Worm (Caenorhabditis elegans): ENCODE results near the gene lin-37.

Gene lin-37

DNA sequence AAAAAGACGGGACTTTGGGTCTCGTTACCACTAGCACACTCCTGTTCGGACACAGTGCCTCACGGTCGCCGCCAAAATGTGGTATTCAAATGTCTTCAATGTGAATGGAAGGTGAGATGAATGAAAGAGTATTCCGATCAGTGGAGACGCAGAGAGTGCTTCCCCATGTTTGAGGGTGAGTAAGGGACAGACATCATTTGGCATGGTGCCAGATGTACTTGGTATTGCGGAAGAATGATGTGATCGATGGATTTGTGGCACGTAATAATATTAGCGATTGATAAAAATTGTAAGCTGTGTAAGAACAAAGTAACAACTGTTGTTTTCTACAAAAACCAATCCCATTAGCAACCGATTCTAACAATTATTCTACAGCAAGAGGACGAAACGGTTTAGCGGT is 40.3 kb downstream of the lin-37 start:
- TF ChIP-seq lin-14 (GFP tag; optimal IDR thresholded peaks at IDR 0.05) = peak; percentile 16
- TF ChIP-seq pqm-1 (tag; optimal IDR thresholded peaks at IDR 0.05) = no peak
- no peak for TF ChIP-seq efl-1 (optimal IDR thresholded peaks at IDR 0.05)
- peak in 1 of 2 experiments; percentile 55 for TF ChIP-seq efl-1 (GFP tag; optimal IDR thresholded peaks at IDR 0.05 in 1 of 2)
- TF ChIP-seq irx-1 (tag; optimal IDR thresholded peaks at IDR 0.05) = no peak
- TF ChIP-seq grh-1 (GFP tag; IDR thresholded peaks at IDR 0.05) = 0 out of 2 replicates have a peak, but pooled peaks have one; percentile 13
- no peak for TF ChIP-seq C34B4.2 (tag; optimal IDR thresholded peaks at IDR 0.05)
- peak; percentile 15 for TF ChIP-seq snu-23 (GFP tag; optimal IDR thresholded peaks at IDR 0.05)
- peak; percentile 12 for TF ChIP-seq mep-1 (tag; optimal IDR thresholded peaks at IDR 0.05)
- TF ChIP-seq lin-35 (GFP tag; optimal IDR thresholded peaks at IDR 0.05) = peak in 1 of 2 experiments; percentile 2
- TF ChIP-seq blmp-1 (tag; optimal IDR thresholded peaks at IDR 0.05) = peak; percentile 26

DNA sequence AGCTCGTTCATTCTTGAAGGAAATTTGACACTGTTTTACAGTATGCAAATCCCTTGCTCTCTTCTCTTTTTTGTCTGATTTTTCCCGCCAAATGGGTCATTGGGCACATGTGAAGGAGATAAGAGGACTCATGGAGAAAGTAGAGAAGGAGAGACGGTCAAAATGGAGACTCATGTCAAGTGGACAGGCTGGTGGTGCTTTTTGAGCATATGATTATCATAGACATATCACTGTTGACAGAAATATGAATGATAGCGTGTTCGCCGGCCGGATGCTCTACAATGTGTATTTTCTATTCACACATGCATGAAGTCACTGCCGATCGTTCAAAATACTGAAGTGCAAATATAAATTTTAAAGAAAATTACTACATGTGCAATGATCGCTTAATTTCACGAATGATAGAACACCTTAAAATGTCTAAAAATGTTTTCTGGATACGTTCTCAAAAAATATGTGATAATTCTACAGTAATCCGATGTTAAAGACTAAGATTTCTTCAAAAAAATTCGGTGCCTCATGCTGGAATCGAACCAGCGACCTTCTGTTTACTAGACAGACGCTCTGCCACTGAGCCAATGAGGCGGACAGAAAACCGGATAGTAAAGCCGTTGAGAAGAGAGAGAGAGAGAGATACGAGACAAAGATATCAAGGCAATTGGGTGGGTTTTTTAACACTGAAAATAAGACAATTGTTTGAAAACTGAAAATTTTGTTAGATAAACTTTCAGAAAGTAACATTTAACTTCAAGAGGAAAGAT is 42.1 kb downstream of the lin-37 start:
- TF ChIP-seq hlh-17 (GFP tag; optimal IDR thresholded peaks at IDR 0.05; ENCODE audit: borderline replicate concordance) = no peak
- TF ChIP-seq snu-23 (GFP tag; optimal IDR thresholded peaks at IDR 0.05) = peak; percentile 65
- TF ChIP-seq lin-35 (GFP tag; optimal IDR thresholded peaks at IDR 0.05) = peak; percentile 30 to 57
- no peak for TF ChIP-seq lin-39 (tag; optimal IDR thresholded peaks at IDR 0.05)
- TF ChIP-seq alr-1 (tag; optimal IDR thresholded peaks at IDR 0.05; ENCODE audit: borderline replicate concordance) = no peak
- TF ChIP-seq xbp-1 (tag; optimal IDR thresholded peaks at IDR 0.05) = peak; percentile 16
- no peak for TF ChIP-seq nhr-76 (tag; optimal IDR thresholded peaks at IDR 0.05)
- TF ChIP-seq hpl-2 (GFP tag; optimal IDR thresholded peaks at IDR 0.05) = no peak
- peak; percentile 49 for TF ChIP-seq rnt-1 (tag; optimal IDR thresholded peaks at IDR 0.05)
- no peak for TF ChIP-seq isw-1 (GFP tag; IDR thresholded peaks at IDR 0.05)
- TF ChIP-seq C16A3.4 (tag; optimal IDR thresholded peaks at IDR 0.05) = peak; percentile 45
- TF ChIP-seq unc-130 (tag; optimal IDR thresholded peaks at IDR 0.05) = no peak
- no peak for TF ChIP-seq sup-37 (GFP tag; optimal IDR thresholded peaks at IDR 0.05)
- TF ChIP-seq nhr-85 (tag) = no peak
- TF ChIP-seq fkh-10 (GFP tag; optimal IDR thresholded peaks at IDR 0.05) = no peak
- peak; percentile 53 for TF ChIP-seq nhr-47 (tag; optimal IDR thresholded peaks at IDR 0.05)
- TF ChIP-seq nhr-20 (tag; optimal IDR thresholded peaks at IDR 0.05) = peak; percentile 33
- TF ChIP-seq snpc-4 (tag; optimal IDR thresholded peaks at IDR 0.05) = peak; percentile 85
- no peak for TF ChIP-seq ets-5 (GFP tag; IDR thresholded peaks at IDR 0.05)
- TF ChIP-seq elt-3 (tag; optimal IDR thresholded peaks at IDR 0.05) = peak in 1 of 6 experiments; percentile 1
- TF ChIP-seq ztf-11 (tag; optimal IDR thresholded peaks at IDR 0.05) = no peak
- TF ChIP-seq mef-2 (tag; optimal IDR thresholded peaks at IDR 0.05) = no peak
- no peak for TF ChIP-seq zip-4 (GFP tag; optimal IDR thresholded peaks at IDR 0.05)
- no peak for TF ChIP-seq unc-62 (GFP tag; optimal IDR thresholded peaks at IDR 0.05)
- TF ChIP-seq irx-1 (tag; optimal IDR thresholded peaks at IDR 0.05) = no peak
- TF ChIP-seq fkh-8 (tag; optimal IDR thresholded peaks at IDR 0.05) = peak; percentile 51
- TF ChIP-seq unc-30 (tag; optimal IDR thresholded peaks at IDR 0.05) = no peak
- TF ChIP-seq F16B12.6 (tag; optimal IDR thresholded peaks at IDR 0.05) = no peak
- TF ChIP-seq sptf-1 (tag; optimal IDR thresholded peaks at IDR 0.05) = no peak
- peak; percentile 66 for TF ChIP-seq dsc-1 (tag; optimal IDR thresholded peaks at IDR 0.05)
- TF ChIP-seq grh-1 (GFP tag; IDR thresholded peaks at IDR 0.05) = no peak
- TF ChIP-seq egl-13 (tag; optimal IDR thresholded peaks at IDR 0.05) = no peak
- TF ChIP-seq lin-14 (GFP tag; optimal IDR thresholded peaks at IDR 0.05) = peak; percentile 15
- TF ChIP-seq skn-1 (tag; optimal IDR thresholded peaks at IDR 0.05) = peak; percentile 15
- peak; percentile 31 for TF ChIP-seq nhr-90 (tag; optimal IDR thresholded peaks at IDR 0.05; ENCODE audit: poor library complexity)
- no peak for TF ChIP-seq aly-2 (tag; optimal IDR thresholded peaks at IDR 0.05)
- no peak for TF ChIP-seq aha-1 (tag; optimal IDR thresholded peaks at IDR 0.05)
- peak; percentile 3 to 21 (median 5) for TF ChIP-seq ceh-82 (tag; optimal IDR thresholded peaks at IDR 0.05)
- TF ChIP-seq egl-27 (tag; optimal IDR thresholded peaks at IDR 0.05) = no peak
- TF ChIP-seq lsy-2 (tag; optimal IDR thresholded peaks at IDR 0.05) = peak; percentile 60 to 63
- TF ChIP-seq fkh-4 (tag; optimal IDR thresholded peaks at IDR 0.05; ENCODE audit: borderline replicate concordance) = peak; percentile 4
- TF ChIP-seq blmp-1 (tag; optimal IDR thresholded peaks at IDR 0.05) = no peak
- TF ChIP-seq lin-15B (tag; optimal IDR thresholded peaks at IDR 0.05) = no peak
- no peak for TF ChIP-seq ces-1 (GFP tag; optimal IDR thresholded peaks at IDR 0.05)
- no peak for TF ChIP-seq C34B4.2 (tag; optimal IDR thresholded peaks at IDR 0.05)
